Fruit fly (Drosophila melanogaster): ENCODE data around the gene CG44869.

DNA sequence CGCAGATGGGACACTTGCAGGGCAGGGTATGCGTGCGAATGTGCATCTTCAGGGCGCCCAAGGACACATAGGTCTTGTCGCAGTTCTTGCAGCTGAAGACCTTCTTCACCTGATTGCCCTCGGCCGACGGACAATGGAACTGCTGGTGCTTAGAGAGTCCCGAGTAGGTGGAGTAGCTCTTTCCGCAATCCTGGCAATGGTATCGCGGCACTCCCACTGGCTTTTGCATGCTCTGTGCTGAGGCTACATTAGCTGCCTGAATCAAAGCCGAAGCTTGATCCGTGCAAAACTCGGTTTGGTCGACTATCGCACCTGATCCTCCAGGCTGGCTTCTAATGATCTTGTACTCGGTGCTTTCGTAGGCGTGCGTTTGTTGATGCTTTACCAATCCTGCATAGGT, 6.0 kb upstream of the CG44869 start:
- TF ChIP-seq h (optimal IDR thresholded peaks at IDR 0.05): no peak
- no peak for TF ChIP-seq ttk (optimal IDR thresholded peaks at IDR 0.05)
- no peak for TF ChIP-seq insv (optimal IDR thresholded peaks at IDR 0.05)
- no peak for TF ChIP-seq Myc (optimal IDR thresholded peaks at IDR 0.05)
- no peak for TF ChIP-seq psq (optimal IDR thresholded peaks at IDR 0.05)
